Worm (Caenorhabditis elegans): ENCODE data around the gene adt-1.

adt-1 gene

ce11 chrX:12738454-12738853, 59.8 kb downstream of the adt-1 start, which contains the start of gene pgp-13:
TSS of gene pgp-13 (plus strand) at chrX:12738754.
- TF ChIP-seq sma-9 (GFP tag; optimal IDR thresholded peaks at IDR 0.05) = no peak
- TF ChIP-seq sma-9 (tag; optimal IDR thresholded peaks at IDR 0.05) = no peak
- no peak for TF ChIP-seq nhr-6 (tag; optimal IDR thresholded peaks at IDR 0.05)
- TF ChIP-seq ama-1 (optimal IDR thresholded peaks at IDR 0.05) = no peak
